Fruit fly (Drosophila melanogaster) whole organism, prepupa: ENCODE measurements around the gene drm.
A peak's percentile ranks its signal among the peaks of the same experiment; 100 is the strongest.

ENCODE experiments used
- Blimp-1 ChIP-seq: fragments of 200-800 bp; sonication (Bioruptor generic); optimal IDR thresholded peaks from 3 replicates; lab custom pipeline; 2017; ENCODE audit warnings: missing biosample characterization, missing genetic modification characterization, mild to moderate bottlenecking, moderate library complexity, missing genetic modification reagents
- CG10631 ChIP-seq: fragments of 200-800 bp; sonication (Bioruptor generic); optimal IDR thresholded peaks from 2 replicates; lab custom pipeline; 2016; ENCODE audit warnings: missing biosample characterization, missing genetic modification characterization
- CG10669 ChIP-seq: fragments of 200-800 bp; sonication (Bioruptor generic); optimal IDR thresholded peaks from 3 replicates; lab custom pipeline; 2018; ENCODE audit warnings: missing biosample characterization, mild to moderate bottlenecking, missing genetic modification characterization, moderate library complexity
- CG11294 ChIP-seq: fragments of 200-800 bp; sonication (Bioruptor generic); IDR thresholded peaks from 2 replicates; pipeline ENCODE4 v1.3.6; 2022; ENCODE audit warnings: missing biosample characterization, missing genetic modification characterization
- CG11902 ChIP-seq: fragments of 200-800 bp; sonication (Bioruptor generic); optimal IDR thresholded peaks from 3 replicates; lab custom pipeline; 2016; ENCODE audit warnings: missing biosample characterization, missing genetic modification characterization
- CG15336 ChIP-seq: fragments of 200-800 bp; sonication (Bioruptor generic); IDR thresholded peaks from 2 replicates; pipeline ENCODE4 v1.3.6; 2022; ENCODE audit warnings: missing biosample characterization, missing genetic modification characterization
- CG16779 ChIP-seq: fragments of 200-800 bp; sonication (Bioruptor generic); optimal IDR thresholded peaks from 3 replicates; lab custom pipeline; 2017; ENCODE audit warnings: missing biosample characterization, mild to moderate bottlenecking, missing genetic modification characterization
- CG32006 ChIP-seq: fragments of 200-800 bp; sonication (Bioruptor generic); optimal IDR thresholded peaks from 3 replicates; lab custom pipeline; 2017; ENCODE audit warnings: missing biosample characterization, mild to moderate bottlenecking, missing genetic modification characterization
- CG3919 ChIP-seq: fragments of 200-800 bp; sonication (Bioruptor generic); optimal IDR thresholded peaks from 3 replicates; lab custom pipeline; 2016; ENCODE audit warnings: missing biosample characterization, missing genetic modification characterization
- CG4318 ChIP-seq: fragments of 200-800 bp; sonication (Bioruptor generic); optimal IDR thresholded peaks from 3 replicates; lab custom pipeline; 2017; ENCODE audit warnings: missing biosample characterization, mild to moderate bottlenecking, missing genetic modification characterization
- CG6163 ChIP-seq: fragments of 200-800 bp; sonication (Bioruptor generic); IDR thresholded peaks from 3 replicates; pipeline ENCODE4 v1.3.6; 2022; ENCODE audit warnings: missing biosample characterization, missing genetic modification characterization
- CG6276 ChIP-seq: fragments of 200-800 bp; sonication (Bioruptor generic); optimal IDR thresholded peaks from 2 replicates; lab custom pipeline; 2017; ENCODE audit warnings: missing biosample characterization, mild to moderate bottlenecking, missing genetic modification characterization
- CG6792 ChIP-seq: fragments of 200-800 bp; sonication (Bioruptor generic); optimal IDR thresholded peaks from 3 replicates; lab custom pipeline; 2016; ENCODE audit warnings: missing biosample characterization, missing genetic modification characterization
- CG6808 ChIP-seq: fragments of 200-800 bp; sonication (Bioruptor generic); optimal IDR thresholded peaks from 3 replicates; lab custom pipeline; 2017; ENCODE audit warnings: missing biosample characterization, missing genetic modification characterization, mild to moderate bottlenecking, moderate library complexity, missing genetic modification reagents
- CG7368 ChIP-seq: fragments of 200-800 bp; sonication (Bioruptor generic); optimal IDR thresholded peaks from 3 replicates; lab custom pipeline; 2016; ENCODE audit warnings: missing biosample characterization, missing genetic modification characterization
- CG8319 ChIP-seq: fragments of 200-800 bp; sonication (Bioruptor generic); optimal IDR thresholded peaks from 3 replicates; lab custom pipeline; 2016; ENCODE audit warnings: missing biosample characterization, missing genetic modification characterization
- CG9139 ChIP-seq: fragments of 200-800 bp; sonication (Bioruptor generic); optimal IDR thresholded peaks from 3 replicates; lab custom pipeline; 2017; ENCODE audit warnings: missing biosample characterization, mild to moderate bottlenecking, missing genetic modification characterization
- Eip75B ChIP-seq: fragments of 200-800 bp; sonication (Bioruptor generic); optimal IDR thresholded peaks from 3 replicates; lab custom pipeline; 2016; ENCODE audit warnings: missing biosample characterization, missing genetic modification characterization
- Eip93F ChIP-seq: fragments of 200-800 bp; sonication (Bioruptor generic); optimal IDR thresholded peaks from 2 replicates; lab custom pipeline; 2016; ENCODE audit warnings: missing biosample characterization, mild to moderate bottlenecking, missing genetic modification characterization
- Ets96B ChIP-seq: fragments of 200-800 bp; optimal IDR thresholded peaks from 2 replicates; lab custom pipeline; 2019; ENCODE audit warnings: missing biosample characterization, mild to moderate bottlenecking, missing genetic modification characterization, moderate library complexity
- Hr38 ChIP-seq: sonication (Bioruptor generic); optimal IDR thresholded peaks from 2 replicates; lab custom pipeline; 2016; ENCODE audit warnings: missing biosample characterization, missing genetic modification characterization
- Hr39 ChIP-seq: fragments of 200-800 bp; sonication (Bioruptor generic); optimal IDR thresholded peaks from 2 replicates; lab custom pipeline; 2016; ENCODE audit warnings: missing biosample characterization, missing genetic modification characterization
- Hr4 ChIP-seq: fragments of 200-800 bp; sonication (Bioruptor generic); optimal IDR thresholded peaks from 3 replicates; lab custom pipeline; 2016; ENCODE audit warnings: missing biosample characterization, missing genetic modification characterization
- Lpt ChIP-seq: fragments of 200-800 bp; sonication (Bioruptor generic); optimal IDR thresholded peaks from 3 replicates; lab custom pipeline; 2016; ENCODE audit warnings: missing biosample characterization, missing genetic modification characterization
- Met ChIP-seq: fragments of 200-800 bp; sonication (Bioruptor generic); optimal IDR thresholded peaks from 3 replicates; lab custom pipeline; 2016; ENCODE audit warnings: missing biosample characterization, missing genetic modification characterization
- Smox ChIP-seq: fragments of 200-800 bp; sonication (Bioruptor generic); optimal IDR thresholded peaks from 3 replicates; lab custom pipeline; 2016; ENCODE audit warnings: missing biosample characterization, missing genetic modification characterization
- Sox102F ChIP-seq: fragments of 200-800 bp; sonication (Bioruptor generic); optimal IDR thresholded peaks from 2 replicates; lab custom pipeline; 2016; ENCODE audit warnings: missing biosample characterization, mild to moderate bottlenecking, missing genetic modification characterization
- Sox14 ChIP-seq: fragments of 200-800 bp; sonication (Bioruptor generic); optimal IDR thresholded peaks from 3 replicates; lab custom pipeline; 2016; ENCODE audit warnings: missing biosample characterization, missing genetic modification characterization
- Sox15 ChIP-seq: fragments of 200-800 bp; sonication (Bioruptor generic); optimal IDR thresholded peaks from 3 replicates; lab custom pipeline; 2016; ENCODE audit warnings: missing biosample characterization, missing genetic modification characterization
- acj6 ChIP-seq: fragments of 200-800 bp; sonication (Bioruptor generic); optimal IDR thresholded peaks from 3 replicates; lab custom pipeline; 2016; ENCODE audit warnings: missing biosample characterization, missing genetic modification characterization
- cyc ChIP-seq: fragments of 200-800 bp; sonication (Bioruptor generic); optimal IDR thresholded peaks from 3 replicates; lab custom pipeline; 2016; ENCODE audit warnings: missing biosample characterization, missing genetic modification characterization
- dac ChIP-seq: fragments of 200-800 bp; sonication (Bioruptor generic); optimal IDR thresholded peaks from 2 replicates; lab custom pipeline; 2017; ENCODE audit warnings: missing biosample characterization, mild to moderate bottlenecking, missing genetic modification characterization
- dsx ChIP-seq: fragments of 200-800 bp; optimal IDR thresholded peaks from 3 replicates; lab custom pipeline; 2019; ENCODE audit warnings: missing biosample characterization, mild to moderate bottlenecking, missing genetic modification characterization, moderate library complexity; ENCODE audit not compliant: poor library complexity, severe bottlenecking
- eg ChIP-seq: fragments of 200-800 bp; sonication (Bioruptor generic); IDR thresholded peaks from 3 replicates; pipeline ENCODE4 v1.3.6; 2022; ENCODE audit warnings: missing biosample characterization, missing genetic modification characterization
- fd85E ChIP-seq: fragments of 200-800 bp; sonication (Bioruptor generic); optimal IDR thresholded peaks from 3 replicates; lab custom pipeline; 2016; ENCODE audit warnings: missing biosample characterization, missing genetic modification characterization
- lz ChIP-seq: fragments of 200-800 bp; sonication (Bioruptor generic); optimal IDR thresholded peaks from 3 replicates; lab custom pipeline; 2016; ENCODE audit warnings: missing biosample characterization, missing genetic modification characterization
- salr ChIP-seq, 2 experiments: fragments of 200-800 bp; sonication (Bioruptor generic); optimal IDR thresholded peaks; 3 replicates each; lab custom pipeline; 2016 to 2018; ENCODE audit warnings: missing biosample characterization in 2 of 2, missing genetic modification characterization in 2 of 2, mild to moderate bottlenecking in 1 of 2
- spab ChIP-seq: fragments of 200-800 bp; sonication (Bioruptor generic); optimal IDR thresholded peaks from 2 replicates; lab custom pipeline; 2017; ENCODE audit warnings: missing biosample characterization, mild to moderate bottlenecking, missing genetic modification characterization, missing genetic modification reagents
- ss ChIP-seq, 2 experiments: fragments of 200-800 bp; sonication (Bioruptor generic); optimal IDR thresholded peaks; 2 replicates in 1 of 2; 3 replicates in 1 of 2; lab custom pipeline; 2017 to 2018; ENCODE audit warnings: mild to moderate bottlenecking in 2 of 2, missing biosample characterization in 2 of 2, missing genetic modification characterization in 2 of 2, moderate library complexity in 1 of 2
- svp ChIP-seq: fragments of 200-800 bp; sonication (Bioruptor generic); peaks from one replicate; lab custom pipeline; 2016; ENCODE audit warnings: missing biosample characterization, missing genetic modification characterization
- topi ChIP-seq: fragments of 200-800 bp; sonication (Bioruptor generic); optimal IDR thresholded peaks from 3 replicates; lab custom pipeline; 2016; ENCODE audit warnings: missing biosample characterization, missing genetic modification characterization
- vri ChIP-seq: fragments of 200-800 bp; sonication (Bioruptor generic); optimal IDR thresholded peaks from 3 replicates; lab custom pipeline; 2016; ENCODE audit warnings: missing biosample characterization, mild to moderate bottlenecking, missing genetic modification characterization

drm gene

dm6 chr2L:3587907-3588733, 49.1 kb downstream of the drm start (continued):
- TF ChIP-seq cyc (GFP tag; lab: Kevin White, UChicago) (no peak), Sox102F (no peak), Met (GFP tag; lab: Kevin White, UChicago) (peak; percentile 33), Eip75B (GFP tag; lab: Kevin White, UChicago) (peak; percentile 31), eg (GFP tag; lab: Robert Waterston, UW) (peak; percentile 74), spab (GFP tag; lab: Kevin White, UChicago) (peak; percentile 75), CG4318 (GFP tag; lab: Kevin White, UChicago) (peak; percentile 23), CG6276 (GFP tag; lab: Kevin White, UChicago) (peak; percentile 37), acj6 (GFP tag; lab: Kevin White, UChicago) (peak; percentile 55), CG8319 (GFP tag; lab: Kevin White, UChicago) (no peak), CG10669 (peak; percentile 77), CG32006 (GFP tag; lab: Kevin White, UChicago) (peak; percentile 65), lz (GFP tag; lab: Kevin White, UChicago) (no peak), Sox14 (GFP tag; lab: Kevin White, UChicago) (peak; percentile 1), CG16779 (tag; lab: Kevin White, UChicago) (peak; percentile 31), CG3919 (GFP tag; lab: Kevin White, UChicago) (peak; percentile 73), Sox15 (GFP tag; lab: Kevin White, UChicago) (peak; percentile 7), CG6808 (GFP tag; lab: Kevin White, UChicago) (peak; percentile 83), Hr4 (peak; percentile 24), CG9139 (GFP tag; lab: Kevin White, UChicago) (peak; percentile 73), topi (GFP tag; lab: Kevin White, UChicago) (peak; percentile 19)

dm6 chr2L:3588841-3589240, 49.8 kb downstream of the drm start:
- TF ChIP-seq svp = peak; percentile 5
- no peak for TF ChIP-seq CG10669

- TF ChIP-seq Blimp-1 (GFP tag; lab: Kevin White, UChicago) (no peak), Sox102F (no peak), CG10631 (GFP tag; lab: Kevin White, UChicago) (no peak), Sox14 (GFP tag; lab: Kevin White, UChicago) (no peak), Met (GFP tag; lab: Kevin White, UChicago) (no peak), vri (GFP tag; lab: Kevin White, UChicago) (no peak), CG6163 (GFP tag; lab: Robert Waterston, UW) (no peak), Smox (GFP tag; lab: Kevin White, UChicago) (no peak), dsx (no peak), ss (GFP tag; optimal IDR thresholded peaks at IDR 0.05; lab: Kevin White, UChicago) (no peak), salr (GFP tag; optimal IDR thresholded peaks at IDR 0.05; lab: Kevin White, UChicago) (no peak), Hr4 (no peak), Sox15 (GFP tag; lab: Kevin White, UChicago) (no peak), CG8319 (GFP tag; lab: Kevin White, UChicago) (no peak), svp (no peak), CG11902 (GFP tag; lab: Kevin White, UChicago) (no peak)
- TF ChIP-seq, all 60 proteins: peak for 0
Measured at dm6 chr2L:3590797-3591196, 51.8 kb downstream of the drm start.

dm6 chr2L:3594000-3594399, 55.0 kb downstream of the drm start:
- TF ChIP-seq cyc (GFP tag; lab: Kevin White, UChicago) (peak; percentile 88), CG10669 (peak; percentile 91), Sox102F (peak; percentile 81), ss (GFP tag; optimal IDR thresholded peaks at IDR 0.05; lab: Kevin White, UChicago) (peak; percentile 58 to 85), Hr39 (GFP tag; lab: Kevin White, UChicago) (peak; percentile 84), CG8319 (GFP tag; lab: Kevin White, UChicago) (peak; percentile 67), Eip93F (GFP tag; lab: Kevin White, UChicago) (no peak), CG15336 (GFP tag; lab: Robert Waterston, UW) (no peak), fd85E (GFP tag; lab: Kevin White, UChicago) (peak; percentile 9), svp (peak; percentile 90), CG11294 (GFP tag; lab: Robert Waterston, UW) (no peak; the same call in 1 of the 2 replicates), CG32006 (GFP tag; lab: Kevin White, UChicago) (peak; percentile 53), CG7368 (GFP tag; lab: Kevin White, UChicago) (peak; percentile 77), lz (GFP tag; lab: Kevin White, UChicago) (peak; percentile 81), dac (GFP tag; lab: Kevin White, UChicago) (no peak), CG10631 (GFP tag; lab: Kevin White, UChicago) (peak; percentile 86), Lpt (GFP tag; lab: Kevin White, UChicago) (no peak), CG6792 (GFP tag; lab: Kevin White, UChicago) (peak; percentile 86), Hr38 (no peak), Ets96B (tag; lab: Kevin White, UChicago) (peak; percentile 88), CG6276 (GFP tag; lab: Kevin White, UChicago) (no peak)
